Worm (Caenorhabditis elegans) whole organism, L1 larva: ENCODE measurements around the gene nlp-81.
A peak's percentile ranks its signal among the peaks of the same experiment; 100 is the strongest.

ENCODE experiments used
- C04F5.9 ChIP-seq: sonication (generic microtip); optimal IDR thresholded peaks from 2 replicates; lab custom pipeline; 2016; ENCODE audit warnings: missing genetic modification characterization, missing compliant biosample characterization
- C34B4.2 ChIP-seq: sonication (generic microtip); optimal IDR thresholded peaks from 2 replicates; lab custom pipeline; 2017; ENCODE audit warnings: mild to moderate bottlenecking, missing genetic modification characterization, missing compliant biosample characterization
- F16B12.6 ChIP-seq: fragments of 150-350 bp; optimal IDR thresholded peaks from 2 replicates; lab custom pipeline; 2014; ENCODE audit warnings: missing biosample characterization, missing genetic modification characterization
- ama-1 ChIP-seq: fragments of 150-350 bp; optimal IDR thresholded peaks from 2 replicates; lab custom pipeline; 2014
- blmp-1 ChIP-seq: fragments of 150-350 bp; optimal IDR thresholded peaks from 2 replicates; lab custom pipeline; 2014; ENCODE audit warnings: missing biosample characterization, missing genetic modification characterization
- ces-1 ChIP-seq: fragments of 150-350 bp; optimal IDR thresholded peaks from 2 replicates; lab custom pipeline; 2014; ENCODE audit warnings: missing biosample characterization, missing genetic modification reagents, missing genetic modification characterization
- dsc-1 ChIP-seq: sonication (generic microtip); optimal IDR thresholded peaks from 2 replicates; lab custom pipeline; 2016; ENCODE audit warnings: mild to moderate bottlenecking, missing genetic modification characterization, missing compliant biosample characterization
- efl-1 ChIP-seq, 4 experiments: fragments of 150-350 bp; optimal IDR thresholded peaks in 3 of 4; peaks in 1 of 4; 1 replicate in 1 of 4; 2 replicates in 3 of 4; lab custom pipeline; 2014; ENCODE audit warnings: missing biosample characterization in 2 of 4, missing genetic modification characterization in 2 of 4, missing genetic modification reagents in 2 of 4
- efl-3 ChIP-seq: fragments of 200-800 bp; sonication (Bioruptor generic); optimal IDR thresholded peaks from 2 replicates; lab custom pipeline; 2018; ENCODE audit warnings: mild to moderate bottlenecking, missing genetic modification characterization, missing compliant biosample characterization
- egl-13 ChIP-seq: sonication (generic microtip); optimal IDR thresholded peaks from 2 replicates; lab custom pipeline; 2016; ENCODE audit warnings: missing genotype, missing genetic modification reagents, missing genetic modification characterization, missing compliant biosample characterization
- elt-2 ChIP-seq: sonication (generic microtip); optimal IDR thresholded peaks from 2 replicates; lab custom pipeline; 2016; ENCODE audit warnings: missing genetic modification characterization, mild to moderate bottlenecking, inconsistent platforms, missing compliant biosample characterization, missing genetic modification reagents
- elt-3 ChIP-seq, 6 experiments: fragments of 150-350 bp in 1 of 6; sonication (generic microtip); optimal IDR thresholded peaks; 2 replicates each; lab custom pipeline; 2017 to 2018; ENCODE audit warnings: missing biosample characterization in 6 of 6, missing genetic modification characterization in 6 of 6, inconsistent platforms in 1 of 6
- ets-5 ChIP-seq: fragments of 200-800 bp; sonication (Bioruptor generic); IDR thresholded peaks from 2 replicates; pipeline ENCODE4 v1.3.6; 2022; ENCODE audit warnings: missing genetic modification characterization, missing compliant biosample characterization
- fkh-8 ChIP-seq: sonication (generic microtip); optimal IDR thresholded peaks from 2 replicates; lab custom pipeline; 2016; ENCODE audit warnings: mild to moderate bottlenecking, missing genetic modification characterization, missing compliant biosample characterization
- fos-1 ChIP-seq: fragments of 150-350 bp; optimal IDR thresholded peaks from 2 replicates; lab custom pipeline; 2014; ENCODE audit warnings: missing biosample characterization, missing genetic modification characterization
- grh-1 ChIP-seq: fragments of 200-800 bp; sonication (Bioruptor generic); IDR thresholded peaks from 2 replicates; pipeline ENCODE4 v1.3.6; 2022; ENCODE audit warnings: missing genetic modification reagents, missing genetic modification characterization, missing compliant biosample characterization
- hlh-4 ChIP-seq: sonication (generic microtip); optimal IDR thresholded peaks from 2 replicates; lab custom pipeline; 2016; ENCODE audit warnings: mild to moderate bottlenecking, missing genetic modification characterization, missing compliant biosample characterization
- hpl-2 ChIP-seq: fragments of 150-350 bp; optimal IDR thresholded peaks from 2 replicates; lab custom pipeline; 2014; ENCODE audit warnings: missing biosample characterization, missing genetic modification reagents, missing genetic modification characterization
- jun-1 ChIP-seq: fragments of 150-350 bp; optimal IDR thresholded peaks from 2 replicates; lab custom pipeline; 2014; ENCODE audit warnings: missing biosample characterization, missing genetic modification reagents, missing genetic modification characterization
- lin-15B ChIP-seq: fragments of 150-350 bp; sonication (generic microtip); optimal IDR thresholded peaks from 3 replicates; lab custom pipeline; 2014; ENCODE audit warnings: missing biosample characterization, missing genetic modification characterization
- lin-35 ChIP-seq, 2 experiments: fragments of 150-350 bp; optimal IDR thresholded peaks; 2 replicates each; lab custom pipeline; 2014; ENCODE audit warnings: missing biosample characterization in 2 of 2, missing genetic modification characterization in 2 of 2, missing genetic modification reagents in 2 of 2
- lir-3 ChIP-seq: sonication (generic microtip); optimal IDR thresholded peaks from 2 replicates; lab custom pipeline; 2016; ENCODE audit warnings: mild to moderate bottlenecking, missing genetic modification characterization, moderate library complexity, missing compliant biosample characterization; ENCODE audit not compliant: poor library complexity
- mab-9 ChIP-seq: fragments of 200-800 bp; sonication (Bioruptor generic); IDR thresholded peaks from 2 replicates; pipeline ENCODE4 v1.3.6; 2022; ENCODE audit warnings: missing genetic modification reagents, missing genetic modification characterization, missing compliant biosample characterization
- mdl-1 ChIP-seq, 2 experiments: fragments of 150-350 bp; optimal IDR thresholded peaks; 2 replicates each; lab custom pipeline; 2014 to 2017; ENCODE audit warnings: missing biosample characterization in 2 of 2, missing genetic modification characterization in 2 of 2, inconsistent platforms in 1 of 2
- mef-2 ChIP-seq: fragments of 150-350 bp; optimal IDR thresholded peaks from 2 replicates; lab custom pipeline; 2014; ENCODE audit warnings: missing biosample characterization, missing genetic modification characterization
- nhr-11 ChIP-seq: fragments of 150-350 bp; optimal IDR thresholded peaks from 2 replicates; lab custom pipeline; 2014; ENCODE audit warnings: missing biosample characterization, missing genetic modification characterization
- nhr-19 ChIP-seq: fragments of 200-800 bp; sonication (Bioruptor generic); conservative IDR thresholded peaks from 2 replicates; pipeline ENCODE4 v1.3.6; 2022; ENCODE audit warnings: missing genetic modification characterization, missing compliant biosample characterization
- nhr-20 ChIP-seq: sonication (generic microtip); optimal IDR thresholded peaks from 2 replicates; lab custom pipeline; 2016; ENCODE audit warnings: mild to moderate bottlenecking, missing genetic modification characterization, missing compliant biosample characterization
- nhr-28 ChIP-seq: fragments of 150-350 bp; optimal IDR thresholded peaks from 2 replicates; lab custom pipeline; 2014; ENCODE audit warnings: missing biosample characterization, missing genetic modification characterization
- nhr-47 ChIP-seq: sonication (generic microtip); optimal IDR thresholded peaks from 2 replicates; lab custom pipeline; 2016; ENCODE audit warnings: mild to moderate bottlenecking, missing genetic modification characterization, moderate library complexity, missing compliant biosample characterization
- nhr-71 ChIP-seq: sonication (generic microtip); optimal IDR thresholded peaks from 2 replicates; lab custom pipeline; 2016; ENCODE audit warnings: mild to moderate bottlenecking, missing genetic modification characterization, moderate library complexity, missing compliant biosample characterization
- nhr-76 ChIP-seq: sonication (generic microtip); optimal IDR thresholded peaks from 2 replicates; lab custom pipeline; 2017; ENCODE audit warnings: missing biosample characterization, missing genetic modification characterization
- nhr-84 ChIP-seq: sonication (generic microtip); optimal IDR thresholded peaks from 2 replicates; lab custom pipeline; 2017; ENCODE audit warnings: missing biosample characterization, missing genetic modification characterization
- nhr-90 ChIP-seq: sonication (generic microtip); optimal IDR thresholded peaks from 2 replicates; lab custom pipeline; 2016; ENCODE audit warnings: mild to moderate bottlenecking, missing genetic modification characterization, missing compliant biosample characterization; ENCODE audit not compliant: poor library complexity
- pag-3 ChIP-seq: sonication (generic microtip); optimal IDR thresholded peaks from 2 replicates; lab custom pipeline; 2017; ENCODE audit warnings: missing genetic modification characterization, mild to moderate bottlenecking, missing compliant biosample characterization, antibody characterized with exemption, borderline replicate concordance; ENCODE audit not compliant: insufficient read depth
- pax-3 ChIP-seq: fragments of 200-800 bp; sonication (Bioruptor generic); optimal IDR thresholded peaks from 2 replicates; lab custom pipeline; 2018; ENCODE audit warnings: mild to moderate bottlenecking, missing genetic modification characterization, moderate library complexity, missing compliant biosample characterization
- pqm-1 ChIP-seq: sonication (generic microtip); optimal IDR thresholded peaks from 3 replicates; lab custom pipeline; 2017; ENCODE audit warnings: missing biosample characterization, missing genetic modification characterization
- rnt-1 ChIP-seq: sonication (generic microtip); optimal IDR thresholded peaks from 2 replicates; lab custom pipeline; 2016; ENCODE audit warnings: mild to moderate bottlenecking, missing genetic modification characterization, moderate library complexity, missing compliant biosample characterization
- snu-23 ChIP-seq: sonication (generic microtip); optimal IDR thresholded peaks from 2 replicates; lab custom pipeline; 2016; ENCODE audit warnings: missing genetic modification characterization, missing compliant biosample characterization
- sox-4 ChIP-seq: sonication (generic microtip); optimal IDR thresholded peaks from 2 replicates; lab custom pipeline; 2016; ENCODE audit warnings: missing genetic modification characterization, missing compliant biosample characterization
- sup-37 ChIP-seq: fragments of 200-800 bp; sonication (Bioruptor generic); optimal IDR thresholded peaks from 2 replicates; lab custom pipeline; 2018; ENCODE audit warnings: mild to moderate bottlenecking, missing genetic modification characterization, missing compliant biosample characterization
- swsn-7 ChIP-seq: sonication (generic microtip); optimal IDR thresholded peaks from 2 replicates; lab custom pipeline; 2016; ENCODE audit warnings: missing genetic modification characterization, missing compliant biosample characterization
- tbx-2 ChIP-seq: sonication (generic microtip); optimal IDR thresholded peaks from 2 replicates; lab custom pipeline; 2016; ENCODE audit warnings: missing genetic modification characterization, missing compliant biosample characterization
- unc-130 ChIP-seq: fragments of 150-350 bp; optimal IDR thresholded peaks from 2 replicates; lab custom pipeline; 2017; ENCODE audit warnings: missing biosample characterization, missing genetic modification characterization, inconsistent platforms
- unc-30 ChIP-seq: sonication (generic microtip); optimal IDR thresholded peaks from 2 replicates; lab custom pipeline; 2017; ENCODE audit warnings: missing biosample characterization, missing genetic modification characterization
- vab-15 ChIP-seq: sonication (generic microtip); optimal IDR thresholded peaks from 2 replicates; lab custom pipeline; 2017; ENCODE audit warnings: missing genotype, mild to moderate bottlenecking, missing genetic modification characterization, missing compliant biosample characterization
- xbp-1 ChIP-seq: sonication (generic microtip); optimal IDR thresholded peaks from 2 replicates; lab custom pipeline; 2016; ENCODE audit warnings: missing genetic modification characterization, missing compliant biosample characterization
- ztf-4 ChIP-seq: fragments of 150-350 bp; optimal IDR thresholded peaks from 2 replicates; lab custom pipeline; 2014; ENCODE audit warnings: missing biosample characterization, missing genetic modification characterization

The nlp-81 gene

DNA sequence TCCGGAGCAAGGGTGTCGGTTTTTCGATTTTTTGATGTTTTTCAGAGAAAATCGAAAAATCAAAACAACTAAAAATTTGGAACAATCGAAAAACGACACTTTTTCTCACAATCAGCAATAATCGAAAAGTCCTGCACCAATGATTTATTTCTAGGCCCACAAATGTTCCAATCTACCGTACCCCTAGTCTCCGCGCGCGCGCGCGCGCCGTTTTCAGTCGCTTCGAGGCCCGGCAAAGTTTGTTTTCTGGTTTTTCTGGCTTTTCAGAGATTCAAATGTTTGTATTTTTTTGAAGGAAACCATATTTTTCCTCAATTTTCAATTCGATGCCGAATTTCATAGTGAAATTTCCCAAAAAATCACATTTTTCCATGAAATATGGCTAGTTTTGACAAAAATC lies 36.0 kb upstream of the nlp-81 start:
- TF ChIP-seq fkh-8 (tag; lab: Kevin White, UChicago) (no peak), ces-1 (no peak), ama-1 (lab: Kevin White, UChicago) (no peak), dsc-1 (tag; lab: Kevin White, UChicago) (no peak), unc-30 (tag; lab: Kevin White, UChicago) (no peak), sup-37 (GFP tag; lab: Kevin White, UChicago) (no peak), ztf-4 (tag; lab: Kevin White, UChicago) (no peak), pax-3 (tag; lab: Kevin White, UChicago) (no peak), vab-15 (no peak), fos-1 (tag; lab: Kevin White, UChicago) (no peak), snu-23 (GFP tag; lab: Kevin White, UChicago) (no peak), lin-35 (GFP tag; optimal IDR thresholded peaks at IDR 0.05; lab: Kevin White, UChicago) (no peak), mab-9 (GFP tag; lab: Robert Waterston, UW) (no peak), nhr-28 (tag; lab: Kevin White, UChicago) (no peak)
- TF ChIP-seq, all 84 proteins: peak for 0

DNA sequence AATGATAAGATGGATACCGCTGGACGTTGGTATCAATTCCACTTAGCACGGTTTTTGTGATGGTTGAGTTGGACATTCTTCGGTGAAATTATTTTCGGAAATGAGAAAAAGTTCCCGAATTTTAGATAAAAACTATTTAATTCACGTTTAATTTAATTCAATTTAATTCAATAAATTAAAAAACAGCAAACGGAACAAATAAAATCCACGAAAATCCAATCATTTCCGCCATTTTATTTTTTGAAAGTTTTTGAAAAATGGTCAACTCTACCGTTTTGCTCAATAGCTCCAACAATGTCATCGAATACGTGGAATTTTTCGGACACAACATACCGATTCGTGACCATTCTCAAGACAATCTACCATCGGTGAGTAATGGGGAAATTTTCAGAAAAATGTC lies 26.2 kb upstream of the nlp-81 start, which contains the start of the genes Y67D8B.3 and Y67D8B.5:
Gene Y67D8B.3 (minus strand): TSS at position 101 of the 400 bp plus-strand sequence.
Gene Y67D8B.5 (plus strand): TSS at position 233 of the 400 bp plus-strand sequence.
- TF ChIP-seq efl-3 (GFP tag; lab: Kevin White, UChicago) (no peak), F16B12.6 (tag; lab: Kevin White, UChicago) (no peak), C04F5.9 (no peak), lir-3 (tag; lab: Kevin White, UChicago) (no peak), nhr-19 (GFP tag; lab: Robert Waterston, UW) (no peak)
- TF ChIP-seq, all 84 proteins: peak for 0

DNA sequence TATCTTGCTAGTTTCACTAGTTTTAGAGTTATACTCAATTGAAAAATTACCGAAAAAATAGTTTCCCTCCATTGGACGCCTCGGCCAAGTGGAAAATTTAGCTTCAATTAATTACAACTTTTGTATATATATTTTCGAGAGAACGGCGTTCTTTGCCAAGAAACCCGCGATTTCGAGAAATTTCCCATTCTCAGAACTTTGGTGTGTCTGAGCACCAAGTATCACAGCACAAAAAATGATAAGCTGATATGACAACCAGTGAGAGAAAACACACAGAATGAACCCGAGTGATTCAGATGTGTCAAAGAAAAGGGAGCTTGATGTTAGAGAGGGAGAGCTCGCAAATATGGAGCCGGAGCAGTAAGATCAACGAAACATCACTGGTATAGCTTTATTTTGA lies 23.1 kb upstream of the nlp-81 start:
- TF ChIP-seq nhr-84 (tag; lab: Kevin White, UChicago) (no peak), blmp-1 (no peak), egl-13 (tag; lab: Kevin White, UChicago) (no peak), efl-1 (optimal IDR thresholded peaks at IDR 0.05; lab: Kevin White, UChicago) (no peak), efl-1 (GFP tag; optimal IDR thresholded peaks at IDR 0.05 in 1 of 2; lab: Kevin White, UChicago) (no peak), tbx-2 (no peak), lin-15B (tag; lab: Kevin White, UChicago) (no peak), mef-2 (no peak), ces-1 (no peak), unc-30 (tag; lab: Kevin White, UChicago) (no peak), fkh-8 (tag; lab: Kevin White, UChicago) (peak; percentile 76), unc-130 (tag; lab: Kevin White, UChicago) (no peak), sup-37 (GFP tag; lab: Kevin White, UChicago) (no peak), elt-2 (tag; lab: Kevin White, UChicago) (no peak), pag-3 (tag; lab: Kevin White, UChicago) (no peak), hlh-4 (tag; lab: Kevin White, UChicago) (no peak), hpl-2 (no peak), pqm-1 (tag; lab: Kevin White, UChicago) (no peak), dsc-1 (tag; lab: Kevin White, UChicago) (peak; percentile 50), ets-5 (GFP tag; lab: Robert Waterston, UW) (no peak), nhr-11 (no peak), nhr-20 (no peak), pax-3 (tag; lab: Kevin White, UChicago) (no peak), lir-3 (tag; lab: Kevin White, UChicago) (no peak), C34B4.2 (tag; lab: Kevin White, UChicago) (no peak), sox-4 (tag; lab: Kevin White, UChicago) (peak; percentile 19), nhr-76 (tag; lab: Kevin White, UChicago) (no peak), nhr-71 (tag; lab: Kevin White, UChicago) (peak; percentile 57), swsn-7 (tag; lab: Kevin White, UChicago) (no peak), efl-3 (GFP tag; lab: Kevin White, UChicago) (no peak), grh-1 (GFP tag; lab: Robert Waterston, UW) (no peak), nhr-47 (peak; percentile 43), jun-1 (tag; lab: Kevin White, UChicago) (no peak), nhr-90 (tag; lab: Kevin White, UChicago) (no peak), mdl-1 (tag; optimal IDR thresholded peaks at IDR 0.05; lab: Kevin White, UChicago) (no peak), ztf-4 (tag; lab: Kevin White, UChicago) (no peak), elt-3 (tag; optimal IDR thresholded peaks at IDR 0.05; lab: Kevin White, UChicago) (no peak), xbp-1 (tag; lab: Kevin White, UChicago) (no peak), rnt-1 (tag; lab: Kevin White, UChicago) (no peak)
